Worm (Caenorhabditis elegans) whole organism, L2 larva: ENCODE data around the gene T07G12.2.

ENCODE experiments used
- R02D3.7 ChIP-seq: fragments of 150-350 bp; optimal IDR thresholded peaks from 2 replicates; lab custom pipeline; 2014; ENCODE audit warnings: missing biosample characterization, missing genetic modification characterization
- ama-1 ChIP-seq: fragments of 150-350 bp; optimal IDR thresholded peaks from 2 replicates; lab custom pipeline; 2018; ENCODE audit warnings: inconsistent platforms
- ceh-16 ChIP-seq: fragments of 150-350 bp; optimal IDR thresholded peaks from 2 replicates; lab custom pipeline; 2014; ENCODE audit warnings: missing biosample characterization, missing genetic modification characterization
- ceh-82 ChIP-seq: fragments of 150-350 bp; optimal IDR thresholded peaks from 2 replicates; lab custom pipeline; 2014; ENCODE audit warnings: missing biosample characterization, missing genetic modification characterization
- egl-27 ChIP-seq: sonication (generic microtip); optimal IDR thresholded peaks from 3 replicates; lab custom pipeline; 2017; ENCODE audit warnings: missing biosample characterization, missing genetic modification reagents, missing genetic modification characterization
- mab-5 ChIP-seq: fragments of 150-350 bp; optimal IDR thresholded peaks from 2 replicates; lab custom pipeline; 2014; ENCODE audit warnings: missing biosample characterization, missing genetic modification characterization
- mbf-1 ChIP-seq: sonication (generic microtip); optimal IDR thresholded peaks from 2 replicates; lab custom pipeline; 2017; ENCODE audit warnings: missing biosample characterization, missing genetic modification characterization
- nhr-12 ChIP-seq: fragments of 150-350 bp; optimal IDR thresholded peaks from 2 replicates; lab custom pipeline; 2014; ENCODE audit warnings: missing biosample characterization, missing genetic modification characterization
- nhr-129 ChIP-seq: fragments of 150-350 bp; optimal IDR thresholded peaks from 2 replicates; lab custom pipeline; 2014; ENCODE audit warnings: missing biosample characterization, missing genetic modification characterization
- nhr-237 ChIP-seq: fragments of 150-350 bp; optimal IDR thresholded peaks from 2 replicates; lab custom pipeline; 2014; ENCODE audit warnings: missing biosample characterization, missing genetic modification characterization
- zag-1 ChIP-seq: fragments of 150-350 bp; optimal IDR thresholded peaks from 2 replicates; lab custom pipeline; 2014; ENCODE audit warnings: missing biosample characterization, missing genetic modification characterization
- ztf-4 ChIP-seq: fragments of 150-350 bp; optimal IDR thresholded peaks from 2 replicates; lab custom pipeline; 2014; ENCODE audit warnings: missing biosample characterization, missing genetic modification characterization

DNA sequence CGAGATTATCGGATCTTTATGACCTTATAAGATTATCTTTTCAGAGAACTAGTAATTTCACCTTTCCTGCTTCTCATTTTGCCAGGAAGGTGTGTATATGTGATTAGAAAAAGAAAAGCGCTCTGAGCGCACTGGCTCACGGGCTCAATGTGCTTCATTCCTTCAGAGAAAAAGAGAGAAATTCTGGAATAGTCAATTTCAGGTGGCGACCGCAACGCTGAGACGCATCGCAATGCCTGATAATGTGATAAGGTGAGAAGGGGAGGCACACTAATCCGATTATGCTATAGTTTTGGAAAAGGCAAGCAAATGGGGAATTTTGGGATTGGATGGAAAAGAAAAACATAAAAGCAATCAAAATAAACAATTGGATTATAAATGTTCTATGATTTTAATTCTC, 24.5 kb upstream of the T07G12.2 start:
- TF ChIP-seq mbf-1 (no peak), ceh-82 (tag; lab: Kevin White, UChicago) (no peak), nhr-12 (tag; lab: Kevin White, UChicago) (no peak), ama-1 (lab: Kevin White, UChicago) (no peak), nhr-237 (tag; lab: Kevin White, UChicago) (no peak), R02D3.7 (tag; lab: Kevin White, UChicago) (no peak), ceh-16 (no peak), nhr-129 (tag; lab: Kevin White, UChicago) (no peak), egl-27 (tag; lab: Kevin White, UChicago) (no peak), zag-1 (tag; lab: Kevin White, UChicago) (no peak), mab-5 (tag; lab: Kevin White, UChicago) (no peak), ztf-4 (tag; lab: Kevin White, UChicago) (no peak)
